Fruit fly (Drosophila melanogaster): Measurements from ENCODE around the gene Dop1R1.

The Dop1R1 gene

DNA sequence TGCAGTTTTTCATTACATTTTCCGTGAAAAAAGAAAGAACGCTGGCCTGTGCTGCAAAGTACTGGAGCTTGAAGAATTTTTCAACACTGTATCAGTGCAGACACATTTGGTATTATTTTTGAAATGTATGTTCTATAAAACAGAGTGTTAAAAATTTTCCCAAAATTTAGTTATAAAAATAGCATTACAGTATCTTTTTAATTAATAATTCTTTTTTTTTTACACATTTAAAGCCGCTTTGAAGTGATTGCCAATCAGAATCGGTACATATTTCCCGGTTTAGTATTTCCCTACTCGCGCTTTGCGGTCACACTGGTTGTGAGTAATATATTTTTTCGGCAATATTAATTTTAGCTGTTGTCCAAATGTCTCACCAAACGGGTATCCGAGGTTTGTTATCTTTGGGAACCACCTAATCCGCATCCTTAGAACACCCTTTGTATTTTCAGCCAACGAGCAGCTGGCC is 92.2 kb downstream of the Dop1R1 start, which contains the start of the genes Abi and twf (continued):
- TF ChIP-seq dpn (GFP tag; optimal IDR thresholded peaks at IDR 0.05) (peak; percentile 75 to 80), CG15479 (GFP tag; optimal IDR thresholded peaks at IDR 0.05) (no peak), CG9797 (GFP tag; optimal IDR thresholded peaks at IDR 0.05) (peak; percentile 75), Elba2 (GFP tag; optimal IDR thresholded peaks at IDR 0.05) (peak; percentile 99), Fer2 (tag; optimal IDR thresholded peaks at IDR 0.05) (peak; percentile 35), cato (GFP tag; optimal IDR thresholded peaks at IDR 0.05; ENCODE audit: borderline replicate concordance) (peak; percentile 46), Bdp1 (GFP tag; optimal IDR thresholded peaks at IDR 0.05) (peak; percentile 62), CkIIα-i1 (GFP tag; IDR thresholded peaks at IDR 0.05) (no peak), CG3847 (GFP tag; IDR thresholded peaks at IDR 0.05) (peak; percentile 79), Optix (GFP tag; IDR thresholded peaks at IDR 0.05) (no peak), CG8765 (GFP tag; IDR thresholded peaks at IDR 0.05) (no peak), ken (GFP tag; IDR thresholded peaks at IDR 0.05) (peak; percentile 61; the same call in 2 of the 3 replicates), al (GFP tag; IDR thresholded peaks at IDR 0.05) (0 out of 2 replicates have a peak, but pooled peaks have one; percentile 41), sens (GFP tag) (peak; percentile 95), Side (GFP tag; optimal IDR thresholded peaks at IDR 0.05) (peak; percentile 5), ro (GFP tag; IDR thresholded peaks at IDR 0.05) (no peak), E2f1 (GFP tag; IDR thresholded peaks at IDR 0.05) (peak; percentile 45; the same call in 1 of the 2 replicates), gem (tag; optimal IDR thresholded peaks at IDR 0.05) (peak; percentile 81), run (tag; optimal IDR thresholded peaks at IDR 0.05) (no peak), cad (GFP tag; optimal IDR thresholded peaks at IDR 0.05) (no peak), CG12391 (tag; optimal IDR thresholded peaks at IDR 0.05) (peak; percentile 87), CG4424 (GFP tag; optimal IDR thresholded peaks at IDR 0.05) (peak; percentile 80), dan (GFP tag; IDR thresholded peaks at IDR 0.05) (no peak), NC2β (GFP tag; optimal IDR thresholded peaks at IDR 0.05) (peak; percentile 53), sob (GFP tag; IDR thresholded peaks at IDR 0.05) (peak; percentile 80), crc (GFP tag; optimal IDR thresholded peaks at IDR 0.05) (no peak), CG9215 (GFP tag; IDR thresholded peaks at IDR 0.05) (peak; percentile 71), zen (tag; optimal IDR thresholded peaks at IDR 0.05) (peak; percentile 50), usp (GFP tag; optimal IDR thresholded peaks at IDR 0.05) (no peak), wor (GFP tag; IDR thresholded peaks at IDR 0.05) (no peak), CG32772 (GFP tag; IDR thresholded peaks at IDR 0.05) (peak; percentile 39), ERR (GFP tag; optimal IDR thresholded peaks at IDR 0.05) (peak; percentile 47), CG5180 (GFP tag; optimal IDR thresholded peaks at IDR 0.05) (no peak), pfk (GFP tag; optimal IDR thresholded peaks at IDR 0.05) (no peak), CG16779 (GFP tag; IDR thresholded peaks at IDR 0.05) (0 out of 2 replicates have a peak, but pooled peaks have one; percentile 22), fd96Cb (tag; optimal IDR thresholded peaks at IDR 0.05) (peak; percentile 30), Dfd (GFP tag; optimal IDR thresholded peaks at IDR 0.05) (no peak), CG30020 (tag; optimal IDR thresholded peaks at IDR 0.05) (peak; percentile 59), PHDP (tag; optimal IDR thresholded peaks at IDR 0.05) (peak; percentile 74)

DNA sequence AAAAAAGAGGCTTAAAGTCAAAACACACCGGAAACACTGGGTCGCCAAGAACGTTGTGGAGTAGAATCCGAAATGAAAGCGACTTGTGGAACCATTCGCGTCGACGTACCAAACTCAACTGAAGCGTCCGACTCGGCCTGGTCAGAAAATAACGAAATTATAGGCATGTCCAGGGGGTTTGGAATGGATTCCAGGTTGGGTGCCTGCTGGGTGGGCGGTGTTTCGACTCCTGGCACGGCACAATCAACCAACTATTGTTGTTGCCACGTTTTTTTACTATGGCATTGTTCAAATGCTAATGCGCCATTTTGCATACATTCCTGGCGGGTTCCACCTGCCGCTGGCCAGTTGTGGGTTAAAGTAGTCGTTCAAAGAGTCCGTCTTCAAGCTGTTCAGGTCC is 96.3 kb downstream of the Dop1R1 start, which contains the start of gene Kif19A:
Gene Kif19A (minus strand): TSS at position 101 of the 400 bp plus-strand sequence.
- TF ChIP-seq Med (GFP tag) (peak; percentile 19), onecut (GFP tag; IDR thresholded peaks at IDR 0.05) (no peak), cad (GFP tag; optimal IDR thresholded peaks at IDR 0.05) (no peak)
